Worm (Caenorhabditis elegans): ENCODE measurements around the gene C13G5.2.

Gene C13G5.2

DNA sequence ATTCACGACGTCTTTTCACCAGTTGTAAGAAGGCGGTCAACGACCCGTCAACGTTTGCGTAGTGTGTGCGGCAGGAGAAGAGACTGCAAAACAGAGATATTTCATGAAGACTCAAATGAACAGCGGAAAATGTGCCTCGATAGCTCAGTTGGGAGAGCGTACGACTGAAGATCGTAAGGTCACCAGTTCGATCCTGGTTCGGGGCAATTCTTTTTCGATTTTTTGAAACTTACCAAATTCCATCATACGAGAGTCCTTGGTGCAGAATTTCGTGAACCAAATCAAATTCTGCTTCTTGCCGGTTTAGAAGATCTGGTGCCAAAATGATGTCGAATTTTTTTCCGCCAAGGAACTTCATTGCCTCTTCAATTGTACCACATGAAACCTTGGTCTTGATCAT, 34.7 kb upstream of the C13G5.2 start (continued):
- no peak for TF ChIP-seq nhr-27 (tag; optimal IDR thresholded peaks at IDR 0.05)
- no peak for TF ChIP-seq ceh-91 (GFP tag; IDR thresholded peaks at IDR 0.05)
- peak; percentile 54; the same call in 1 of the 2 replicates for TF ChIP-seq pbrm-1 (GFP tag; IDR thresholded peaks at IDR 0.05)
- TF ChIP-seq xnd-1 (tag; optimal IDR thresholded peaks at IDR 0.05): no peak
- TF ChIP-seq hlh-12 (tag; optimal IDR thresholded peaks at IDR 0.05): no peak
- no peak for TF ChIP-seq sdz-38 (tag; optimal IDR thresholded peaks at IDR 0.05)
- no peak for TF ChIP-seq dpl-1 (GFP tag; optimal IDR thresholded peaks at IDR 0.05)
- no peak for TF ChIP-seq akir-1 (GFP tag; optimal IDR thresholded peaks at IDR 0.05)
- no peak for TF ChIP-seq bed-1 (GFP tag; IDR thresholded peaks at IDR 0.05)
- peak; percentile 69 for TF ChIP-seq rpc-1 (optimal IDR thresholded peaks at IDR 0.05)
- TF ChIP-seq rpc-1 (tag; optimal IDR thresholded peaks at IDR 0.05): peak; percentile 75
- TF ChIP-seq Y95B8A.8 (GFP tag; IDR thresholded peaks at IDR 0.05): no peak
- no peak for TF ChIP-seq tlf-1 (GFP tag; optimal IDR thresholded peaks at IDR 0.05)
- no peak for TF ChIP-seq madf-3 (GFP tag; IDR thresholded peaks at IDR 0.05)
- peak; percentile 25 for TF ChIP-seq F22D6.2 (tag; optimal IDR thresholded peaks at IDR 0.05)
- peak; percentile 43 for TF ChIP-seq nhr-90 (tag; optimal IDR thresholded peaks at IDR 0.05)
- TF ChIP-seq F52B5.7 (tag; optimal IDR thresholded peaks at IDR 0.05): peak; percentile 39
- TF ChIP-seq hrde-1 (tag; optimal IDR thresholded peaks at IDR 0.05; ENCODE audit: borderline replicate concordance): no peak
- peak; percentile 42 for TF ChIP-seq ceh-27 (GFP tag; optimal IDR thresholded peaks at IDR 0.05)
- TF ChIP-seq dox-1 (GFP tag; IDR thresholded peaks at IDR 0.05): peak; percentile 52; the same call in 1 of the 2 replicates
- no peak for TF ChIP-seq ccch-3 (GFP tag; optimal IDR thresholded peaks at IDR 0.05)
- TF ChIP-seq mxl-1 (tag; optimal IDR thresholded peaks at IDR 0.05): no peak
- TF ChIP-seq egrh-3 (GFP tag; IDR thresholded peaks at IDR 0.05): peak; percentile 13; the same call in 1 of the 2 replicates
- TF ChIP-seq F39B2.1 (GFP tag; IDR thresholded peaks at IDR 0.05): no peak
- peak; percentile 56 for TF ChIP-seq mcd-1 (GFP tag; IDR thresholded peaks at IDR 0.05)
- no peak for TF ChIP-seq efl-1 (GFP tag; optimal IDR thresholded peaks at IDR 0.05)
- TF ChIP-seq die-1 (tag; optimal IDR thresholded peaks at IDR 0.05): peak; percentile 65
- peak; percentile 37 for TF ChIP-seq ztf-26 (tag; optimal IDR thresholded peaks at IDR 0.05)
- no peak for TF ChIP-seq lsl-1 (GFP tag; optimal IDR thresholded peaks at IDR 0.05)
- TF ChIP-seq ceh-58 (GFP tag; IDR thresholded peaks at IDR 0.05): no peak
- TF ChIP-seq gei-17 (GFP tag; optimal IDR thresholded peaks at IDR 0.05): no peak
- TF ChIP-seq attf-5 (GFP tag; optimal IDR thresholded peaks at IDR 0.05): no peak
- no peak; the same call in 1 of the 2 replicates for TF ChIP-seq ekl-4 (GFP tag; IDR thresholded peaks at IDR 0.05)
- peak; percentile 48; the same call in 1 of the 2 replicates for TF ChIP-seq nfyb-1 (GFP tag; IDR thresholded peaks at IDR 0.05)
- TF ChIP-seq nhr-179 (tag; optimal IDR thresholded peaks at IDR 0.05): no peak
- TF ChIP-seq snpc-4 (GFP tag; optimal IDR thresholded peaks at IDR 0.05): no peak
- no peak for TF ChIP-seq snpc-4 (tag; optimal IDR thresholded peaks at IDR 0.05)
- TF ChIP-seq T26A5.8 (tag; optimal IDR thresholded peaks at IDR 0.05): no peak
- no peak for TF ChIP-seq Y79H2A.3 (GFP tag; conservative IDR thresholded peaks at IDR 0.05)
- no peak for TF ChIP-seq fkh-3 (tag; optimal IDR thresholded peaks at IDR 0.05)
- peak; percentile 89 for TF ChIP-seq tbp1 (GFP tag; optimal IDR thresholded peaks at IDR 0.05)
- 0 out of 2 replicates have a peak, but pooled peaks have one; percentile 45 for TF ChIP-seq let-526 (GFP tag; IDR thresholded peaks at IDR 0.05)
- TF ChIP-seq hlh-26 (GFP tag; conservative IDR thresholded peaks at IDR 0.05): no peak
- TF ChIP-seq B0019.2 (GFP tag; conservative IDR thresholded peaks at IDR 0.05): no peak
- no peak for TF ChIP-seq madf-8 (GFP tag; conservative IDR thresholded peaks at IDR 0.05)
- TF ChIP-seq mes-4 (tag; optimal IDR thresholded peaks at IDR 0.05): no peak
- no peak for TF ChIP-seq nfya-2 (GFP tag; IDR thresholded peaks at IDR 0.05)
- TF ChIP-seq unc-62 (GFP tag; optimal IDR thresholded peaks at IDR 0.05): no peak
- TF ChIP-seq ztf-22 (GFP tag; optimal IDR thresholded peaks at IDR 0.05): no peak
- peak; percentile 62 for TF ChIP-seq F23B12.7 (tag; optimal IDR thresholded peaks at IDR 0.05; ENCODE audit: insufficient read depth)

Data from whole organism, young adult.